Fruit fly (Drosophila melanogaster) S2 (cell line): ENCODE results near the gene sinah.

Experiments used
- CG8478 ChIP-seq: fragments of >200 bp; optimal IDR thresholded peaks from 2 replicates; lab custom pipeline; 2018
- CTCF ChIP-seq, 2 experiments: fragments of >200 bp; optimal IDR thresholded peaks; 2 replicates each; lab custom pipeline; 2018

DNA sequence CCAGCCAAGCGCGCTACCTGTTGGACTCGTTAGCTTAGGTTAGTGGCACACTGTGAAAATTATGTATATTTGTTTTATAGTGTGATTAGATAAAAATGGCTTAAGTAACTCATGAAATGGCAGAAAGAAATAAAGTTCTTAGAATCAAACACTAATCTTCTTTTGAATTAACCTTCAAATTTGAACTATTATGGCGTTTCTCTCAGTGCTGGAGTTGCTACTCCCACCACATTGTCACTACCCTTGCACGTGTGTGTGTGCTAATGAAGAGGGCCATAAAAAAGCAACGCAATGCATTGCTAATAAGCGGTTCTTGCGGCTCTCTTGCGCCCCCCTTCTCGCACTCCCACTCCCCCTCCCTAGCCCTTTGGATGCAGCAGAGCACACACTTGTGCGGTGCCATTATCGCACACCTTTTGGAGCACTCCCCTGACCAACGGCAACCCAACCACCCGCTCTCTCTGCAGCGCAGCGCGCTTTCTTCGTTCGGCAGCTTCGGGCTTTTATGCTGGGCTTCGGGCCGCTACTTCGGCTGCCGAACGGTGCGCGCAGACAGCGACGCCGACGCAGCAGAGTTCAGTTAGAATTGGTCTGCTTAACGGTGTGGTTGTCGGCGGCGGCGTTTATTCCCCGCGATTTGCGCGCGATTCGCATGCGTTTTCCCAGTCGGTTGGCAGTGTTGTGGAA is 31.9 kb downstream of the sinah start:
- TF ChIP-seq CG8478 = no peak
- no peak for TF ChIP-seq CTCF (optimal IDR thresholded peaks at IDR 0.05; lab: Kevin White, UChicago)
